Fruit fly (Drosophila melanogaster): ENCODE measurements around the gene CG5885.

The CG5885 gene

DNA sequence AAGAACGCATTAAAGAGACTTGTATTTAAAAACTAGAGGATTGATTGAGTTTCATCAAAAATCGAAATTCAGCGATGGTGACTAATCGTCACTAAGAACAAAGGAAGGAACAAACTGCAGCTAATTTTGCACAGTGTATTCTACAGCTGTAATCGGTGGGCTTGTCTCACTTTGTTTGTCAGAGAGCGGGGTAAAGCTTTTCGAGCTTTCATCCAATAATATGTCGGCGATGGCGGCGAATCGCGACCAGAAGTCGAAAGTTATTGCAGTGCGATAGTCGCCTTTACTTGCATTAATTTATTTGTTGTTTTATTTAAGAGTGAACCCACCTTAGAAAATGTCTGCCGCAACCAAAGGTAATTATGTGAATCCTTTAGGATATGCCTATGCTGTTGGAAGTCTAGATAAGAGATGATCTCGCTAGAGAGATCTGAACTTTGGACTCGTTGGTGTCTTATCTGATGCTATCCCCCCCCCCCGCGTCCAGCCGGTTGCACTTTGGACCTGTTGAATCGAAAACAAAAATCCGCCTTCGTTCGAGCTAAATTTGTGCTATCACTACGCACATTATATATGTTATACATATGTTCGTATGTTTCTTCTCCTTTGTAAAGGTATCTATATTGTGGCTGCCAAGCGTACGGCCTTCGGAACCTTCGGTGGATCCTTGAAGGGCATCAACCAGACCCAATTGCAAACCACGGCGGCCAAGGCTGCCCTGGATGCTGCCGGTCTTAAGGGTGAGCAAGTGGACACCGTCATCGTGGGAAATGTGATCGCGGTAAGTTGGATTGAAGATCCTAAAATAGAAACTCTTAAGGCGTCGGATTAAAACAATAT, 2.9 kb downstream of the CG5885 start, which contains the start of gene yip2 (continued):
- TF ChIP-seq CG32532 (GFP tag; IDR thresholded peaks at IDR 0.05) (peak; percentile 63; the same call in 1 of the 2 replicates), sima (GFP tag; optimal IDR thresholded peaks at IDR 0.05) (no peak), Mes4 (GFP tag; optimal IDR thresholded peaks at IDR 0.05) (peak; percentile 20), CG15011 (GFP tag; optimal IDR thresholded peaks at IDR 0.05) (no peak), H2.0 (GFP tag; IDR thresholded peaks at IDR 0.05) (peak; percentile 42; the same call in 1 of the 2 replicates), luna (GFP tag; optimal IDR thresholded peaks at IDR 0.05) (no peak), ems (GFP tag; optimal IDR thresholded peaks at IDR 0.05) (peak; percentile 17), stc (GFP tag; IDR thresholded peaks at IDR 0.05) (peak; percentile 64), Vsx1 (GFP tag; optimal IDR thresholded peaks at IDR 0.05) (no peak), Fer1 (GFP tag; optimal IDR thresholded peaks at IDR 0.05) (peak; percentile 72), CG34376 (GFP tag; optimal IDR thresholded peaks at IDR 0.05) (peak; percentile 96), fru (optimal IDR thresholded peaks at IDR 0.05) (no peak), cas (GFP tag; IDR thresholded peaks at IDR 0.05) (0 out of 2 replicates have a peak, but pooled peaks have one; percentile 10), bsh (GFP tag; optimal IDR thresholded peaks at IDR 0.05) (peak; percentile 58 to 100), trem (tag; optimal IDR thresholded peaks at IDR 0.05) (no peak), ham (GFP tag; IDR thresholded peaks at IDR 0.05) (no peak), CG8478 (optimal IDR thresholded peaks at IDR 0.05) (no peak), amos (GFP tag; IDR thresholded peaks at IDR 0.05; ENCODE audit: partially characterized antibody) (no peak; the same call in 1 of the 2 replicates), CG8944 (GFP tag; optimal IDR thresholded peaks at IDR 0.05) (peak; percentile 21), CG11085 (GFP tag; IDR thresholded peaks at IDR 0.05) (no peak), dpn (GFP tag; optimal IDR thresholded peaks at IDR 0.05) (peak; percentile 38 to 68), CG8290 (GFP tag; optimal IDR thresholded peaks at IDR 0.05) (no peak), CG8290 (tag; optimal IDR thresholded peaks at IDR 0.05) (peak in 1 of 2 experiments; percentile 86), Rx (GFP tag; IDR thresholded peaks at IDR 0.05) (no peak), tx (GFP tag; optimal IDR thresholded peaks at IDR 0.05) (peak; percentile 18), cad (GFP tag; optimal IDR thresholded peaks at IDR 0.05) (no peak), bab2 (GFP tag; optimal IDR thresholded peaks at IDR 0.05) (peak; percentile 61), onecut (GFP tag; IDR thresholded peaks at IDR 0.05) (peak; percentile 58), CG11398 (GFP tag; optimal IDR thresholded peaks at IDR 0.05) (peak; percentile 61), CG13775 (GFP tag; optimal IDR thresholded peaks at IDR 0.05) (peak; percentile 17), CG11696 (GFP tag; IDR thresholded peaks at IDR 0.05) (peak; percentile 32; the same call in 1 of the 2 replicates), Fer3 (tag; optimal IDR thresholded peaks at IDR 0.05) (peak; percentile 58), Side (GFP tag; optimal IDR thresholded peaks at IDR 0.05) (peak; percentile 30), Drgx (GFP tag; IDR thresholded peaks at IDR 0.05) (peak; percentile 95), CG9609 (GFP tag; optimal IDR thresholded peaks at IDR 0.05) (peak; percentile 39), CG14441 (GFP tag; IDR thresholded peaks at IDR 0.05) (peak; percentile 49), da (GFP tag; optimal IDR thresholded peaks at IDR 0.05) (no peak), CG12942 (GFP tag; optimal IDR thresholded peaks at IDR 0.05) (peak; percentile 34), CG15601 (tag; optimal IDR thresholded peaks at IDR 0.05) (peak; percentile 30), prd (optimal IDR thresholded peaks at IDR 0.05) (no peak), prd (GFP tag; IDR thresholded peaks at IDR 0.05) (peak; percentile 65), Hr78 (GFP tag; optimal IDR thresholded peaks at IDR 0.05) (peak in 1 of 2 experiments; percentile 33), NC2β (GFP tag; optimal IDR thresholded peaks at IDR 0.05) (no peak), pros (GFP tag; optimal IDR thresholded peaks at IDR 0.05) (no peak), CG9215 (GFP tag; IDR thresholded peaks at IDR 0.05) (no peak), gsb-n (tag; optimal IDR thresholded peaks at IDR 0.05) (no peak), crp (GFP tag; optimal IDR thresholded peaks at IDR 0.05) (peak in 1 of 2 experiments; percentile 84), CG4617 (GFP tag; optimal IDR thresholded peaks at IDR 0.05; ENCODE audit: borderline replicate concordance) (no peak), Hsf (GFP tag; optimal IDR thresholded peaks at IDR 0.05) (peak; percentile 62), CG18764 (GFP tag; optimal IDR thresholded peaks at IDR 0.05) (peak; percentile 1), CG17802 (tag; optimal IDR thresholded peaks at IDR 0.05) (no peak)
